Worm (Caenorhabditis elegans) whole organism, early embryonic: Measurements from ENCODE around the gene sao-1.

Source experiments
- B0310.2 ChIP-seq: sonication (generic microtip); optimal IDR thresholded peaks from 2 replicates; lab custom pipeline; 2016; ENCODE audit warnings: mild to moderate bottlenecking, missing genetic modification characterization, missing compliant biosample characterization
- F13C5.2 ChIP-seq: sonication (generic microtip); optimal IDR thresholded peaks from 2 replicates; lab custom pipeline; 2017; ENCODE audit warnings: mild to moderate bottlenecking, missing genetic modification characterization, inconsistent platforms, missing compliant biosample characterization
- aly-1 ChIP-seq: sonication (generic microtip); optimal IDR thresholded peaks from 2 replicates; lab custom pipeline; 2016; ENCODE audit warnings: missing genetic modification characterization, missing compliant biosample characterization
- ama-1 ChIP-seq: fragments of 150-350 bp; optimal IDR thresholded peaks from 2 replicates; lab custom pipeline; 2014
- ceh-13 ChIP-seq: fragments of 200-800 bp; sonication (Bioruptor generic); optimal IDR thresholded peaks from 2 replicates; lab custom pipeline; 2018; ENCODE audit warnings: mild to moderate bottlenecking, missing genetic modification characterization, missing compliant biosample characterization
- ceh-36 ChIP-seq: sonication (generic microtip); optimal IDR thresholded peaks from 2 replicates; lab custom pipeline; 2016; ENCODE audit warnings: missing genetic modification characterization, inconsistent platforms, missing compliant biosample characterization
- ets-7 ChIP-seq: sonication (generic microtip); optimal IDR thresholded peaks from 2 replicates; lab custom pipeline; 2016; ENCODE audit warnings: missing genotype, missing genetic modification characterization, missing compliant biosample characterization
- flt-1 ChIP-seq: fragments of 200-800 bp; sonication (Bioruptor generic); IDR thresholded peaks from 2 replicates; pipeline ENCODE4 v1.3.6; 2022; ENCODE audit warnings: missing genetic modification characterization, missing compliant biosample characterization
- hmbx-1 ChIP-seq: sonication (generic microtip); optimal IDR thresholded peaks from 2 replicates; lab custom pipeline; 2016; ENCODE audit warnings: mild to moderate bottlenecking, missing genetic modification characterization, missing compliant biosample characterization
- hmg-4 ChIP-seq: fragments of 200-800 bp; sonication (Bioruptor generic); optimal IDR thresholded peaks from 2 replicates; lab custom pipeline; 2018; ENCODE audit warnings: mild to moderate bottlenecking, missing genetic modification characterization, missing compliant biosample characterization
- hnd-1 ChIP-seq: sonication (generic microtip); optimal IDR thresholded peaks from 2 replicates; lab custom pipeline; 2016; ENCODE audit warnings: missing genetic modification characterization, missing compliant biosample characterization
- pes-1 ChIP-seq: fragments of 200-800 bp; sonication (Bioruptor generic); IDR thresholded peaks from 2 replicates; pipeline ENCODE4 v1.3.6; 2022; ENCODE audit warnings: missing genetic modification reagents, missing genetic modification characterization, missing compliant biosample characterization
- scrt-1 ChIP-seq: fragments of 200-800 bp; sonication (Bioruptor generic); IDR thresholded peaks from 2 replicates; pipeline ENCODE4 v1.3.6; 2022; ENCODE audit warnings: missing genetic modification characterization, missing compliant biosample characterization
- sea-1 ChIP-seq: fragments of 200-800 bp; sonication (Bioruptor generic); conservative IDR thresholded peaks from 2 replicates; pipeline ENCODE4 v1.3.6; 2022; ENCODE audit warnings: missing genetic modification characterization, missing compliant biosample characterization
- tbx-11 ChIP-seq: fragments of 200-800 bp; sonication (Bioruptor generic); IDR thresholded peaks from 2 replicates; pipeline ENCODE4 v1.3.6; 2022; ENCODE audit warnings: missing genetic modification characterization, missing compliant biosample characterization
- tbx-37 ChIP-seq: fragments of 200-800 bp; sonication (Bioruptor generic); conservative IDR thresholded peaks from 2 replicates; pipeline ENCODE4 v1.3.6; 2022; ENCODE audit warnings: missing genetic modification reagents, missing genetic modification characterization, missing compliant biosample characterization
- tra-4 ChIP-seq: sonication (generic microtip); optimal IDR thresholded peaks from 2 replicates; lab custom pipeline; 2017; ENCODE audit warnings: missing genetic modification characterization, missing compliant biosample characterization

The sao-1 gene

DNA sequence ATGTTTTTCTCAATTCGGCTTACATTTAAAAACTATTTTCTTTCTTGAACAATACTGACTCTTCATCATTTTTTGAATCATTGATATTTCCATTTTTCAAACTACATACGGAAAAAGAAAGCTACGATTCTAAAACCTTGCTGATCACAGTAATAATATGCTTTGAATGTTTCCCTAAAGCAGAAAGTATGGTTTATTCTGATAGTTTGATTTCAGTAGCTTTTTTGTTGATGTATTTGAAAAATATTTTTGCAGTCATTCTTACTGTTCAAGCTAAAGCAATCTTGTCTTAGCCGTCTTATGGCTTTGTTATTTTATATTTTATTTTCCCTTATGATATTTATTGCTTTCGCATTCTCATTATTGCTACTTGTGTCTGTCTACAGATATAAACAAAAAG lies 34.2 kb upstream of the sao-1 start, which contains the start of gene srxa-13:
Gene srxa-13 (plus strand): TSS at position 301 of the 400 bp plus-strand sequence.
- TF ChIP-seq hnd-1 (tag; lab: Kevin White, UChicago) (no peak), flt-1 (GFP tag; lab: Robert Waterston, UW) (no peak), ets-7 (no peak), tra-4 (no peak), tbx-37 (no peak), tbx-11 (GFP tag; lab: Robert Waterston, UW) (no peak), F13C5.2 (tag; lab: Kevin White, UChicago) (no peak), aly-1 (no peak), ceh-36 (no peak), scrt-1 (GFP tag; lab: Robert Waterston, UW) (no peak)

DNA sequence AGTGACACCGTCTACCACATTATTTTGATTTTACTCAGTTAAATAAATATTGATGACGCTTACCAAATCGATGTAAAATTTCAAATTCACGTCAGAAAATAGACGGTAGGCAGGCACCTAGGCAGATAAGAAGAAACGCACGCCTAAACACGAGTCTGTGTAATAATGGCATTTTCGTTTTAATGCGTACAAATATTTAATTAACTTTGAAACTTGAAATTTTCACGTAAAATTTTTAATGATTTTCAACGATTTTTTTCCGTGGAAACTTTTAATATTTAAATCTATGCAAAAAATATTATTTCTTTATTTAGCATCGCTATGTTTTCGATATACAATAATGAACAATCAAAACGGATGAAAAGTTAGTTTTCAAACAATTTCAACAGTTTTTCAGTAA lies 32.5 kb upstream of the sao-1 start, which contains the start of gene C06B3.16:
Gene C06B3.16 (plus strand): TSS at position 301 of the 400 bp plus-strand sequence.
- TF ChIP-seq hnd-1 (tag; lab: Kevin White, UChicago) (no peak), F13C5.2 (tag; lab: Kevin White, UChicago) (no peak), scrt-1 (GFP tag; lab: Robert Waterston, UW) (no peak), tbx-37 (no peak)

DNA sequence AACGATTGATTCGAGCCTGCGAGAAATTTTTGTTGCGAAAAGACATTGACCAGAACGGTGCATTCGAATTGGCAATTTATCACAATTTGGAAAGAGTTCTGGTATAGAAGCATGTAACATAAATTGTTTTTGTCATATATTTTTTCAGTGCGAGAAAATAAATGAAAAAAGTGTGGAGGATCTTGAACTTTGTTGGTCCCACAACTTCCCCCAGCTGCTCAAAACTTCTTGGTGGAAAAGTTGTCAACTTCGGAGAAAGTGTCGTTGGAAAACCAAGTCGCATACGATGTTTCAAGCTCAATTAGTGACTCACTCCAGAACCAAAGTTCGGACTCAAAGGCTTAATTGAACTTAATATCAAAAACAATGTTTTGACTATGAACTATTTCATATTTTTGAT lies 31.8 kb upstream of the sao-1 start:
- no peak for TF ChIP-seq hmg-4 (GFP tag; lab: Kevin White, UChicago)
- TF ChIP-seq tbx-11 (GFP tag; lab: Robert Waterston, UW): no peak
- TF ChIP-seq aly-1: no peak
- TF ChIP-seq F13C5.2 (tag; lab: Kevin White, UChicago): no peak

DNA sequence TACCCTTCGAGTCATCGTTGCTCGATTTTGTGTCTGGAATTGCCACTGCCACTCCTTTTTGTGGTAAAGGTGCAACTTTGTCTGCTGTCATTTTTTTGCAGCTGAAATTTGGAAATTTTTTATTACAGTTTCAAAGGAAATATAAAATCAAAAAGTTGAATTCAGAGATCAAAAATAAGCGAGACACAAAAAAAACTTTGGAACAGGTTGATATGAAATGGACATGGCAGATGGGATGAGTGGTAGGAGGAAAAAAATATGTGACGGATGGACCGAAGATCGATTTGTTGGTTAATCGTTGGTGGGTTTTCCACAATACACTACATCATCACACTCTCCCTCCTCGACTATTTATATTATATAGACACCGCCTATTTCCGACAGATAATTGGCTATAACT lies 29.2 kb upstream of the sao-1 start, which contains the start of gene R10D12.1:
Gene R10D12.1 (minus strand): TSS at position 101 of the 400 bp plus-strand sequence.
- TF ChIP-seq ama-1 (lab: Kevin White, UChicago) (no peak), B0310.2 (tag; lab: Kevin White, UChicago) (no peak), tbx-37 (no peak), ceh-13 (no peak), sea-1 (GFP tag; lab: Robert Waterston, UW) (no peak), hmbx-1 (no peak), ets-7 (no peak), hmg-4 (GFP tag; lab: Kevin White, UChicago) (no peak), hnd-1 (tag; lab: Kevin White, UChicago) (no peak), scrt-1 (GFP tag; lab: Robert Waterston, UW) (no peak), aly-1 (no peak), pes-1 (GFP tag; lab: Robert Waterston, UW) (no peak)

DNA sequence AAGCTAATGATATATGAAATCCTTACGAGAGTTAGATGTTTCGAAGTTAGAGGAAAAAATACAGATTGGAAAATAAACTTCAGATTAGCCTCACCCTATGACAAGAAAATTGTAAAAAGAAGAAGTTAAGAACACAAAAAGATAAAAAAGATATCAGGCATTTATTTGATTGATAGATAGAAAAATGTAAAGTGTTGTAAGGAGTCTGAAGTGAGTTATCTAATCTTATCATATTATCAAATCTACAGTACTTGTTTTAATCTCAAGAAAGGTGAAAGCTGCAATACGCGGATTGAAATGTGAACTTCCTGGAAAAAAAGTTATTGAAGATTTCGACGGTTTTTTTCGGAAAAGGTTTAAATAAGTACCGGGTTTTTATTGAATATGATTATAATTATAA lies 28.3 kb upstream of the sao-1 start:
- TF ChIP-seq B0310.2 (tag; lab: Kevin White, UChicago) (no peak), ets-7 (no peak), tbx-11 (GFP tag; lab: Robert Waterston, UW) (no peak), hnd-1 (tag; lab: Kevin White, UChicago) (no peak), scrt-1 (GFP tag; lab: Robert Waterston, UW) (no peak), ceh-13 (no peak), tbx-37 (no peak), hmbx-1 (no peak), pes-1 (GFP tag; lab: Robert Waterston, UW) (no peak), aly-1 (no peak), sea-1 (GFP tag; lab: Robert Waterston, UW) (no peak), ama-1 (lab: Kevin White, UChicago) (no peak), F13C5.2 (tag; lab: Kevin White, UChicago) (no peak), ceh-36 (no peak), flt-1 (GFP tag; lab: Robert Waterston, UW) (no peak), tra-4 (no peak), hmg-4 (GFP tag; lab: Kevin White, UChicago) (no peak)

DNA sequence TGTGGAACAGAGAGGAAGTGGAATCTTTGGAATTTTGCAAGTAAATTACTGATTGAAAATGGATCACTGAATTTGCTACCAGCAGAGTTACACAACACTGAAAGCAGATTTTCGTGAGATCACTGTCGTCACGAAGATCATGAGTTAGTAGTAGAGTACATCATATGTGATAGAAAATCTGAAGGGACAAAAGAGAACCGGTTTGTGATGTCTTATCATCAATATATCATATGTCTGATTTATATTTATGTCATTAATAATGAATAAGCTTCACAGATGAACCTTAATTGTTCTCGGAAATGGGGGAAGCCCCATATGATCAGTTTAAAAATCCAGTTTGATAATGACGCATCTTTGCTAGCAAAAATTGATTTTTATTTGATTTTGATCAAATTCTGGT lies 27.7 kb upstream of the sao-1 start:
- TF ChIP-seq ama-1 (lab: Kevin White, UChicago) (no peak), ets-7 (no peak), scrt-1 (GFP tag; lab: Robert Waterston, UW) (no peak), B0310.2 (tag; lab: Kevin White, UChicago) (no peak), sea-1 (GFP tag; lab: Robert Waterston, UW) (no peak), pes-1 (GFP tag; lab: Robert Waterston, UW) (no peak), ceh-13 (no peak), hnd-1 (tag; lab: Kevin White, UChicago) (no peak), hmg-4 (GFP tag; lab: Kevin White, UChicago) (no peak), hmbx-1 (no peak), aly-1 (no peak), tra-4 (no peak), tbx-37 (no peak), ceh-36 (no peak), F13C5.2 (tag; lab: Kevin White, UChicago) (no peak), tbx-11 (GFP tag; lab: Robert Waterston, UW) (no peak)

DNA sequence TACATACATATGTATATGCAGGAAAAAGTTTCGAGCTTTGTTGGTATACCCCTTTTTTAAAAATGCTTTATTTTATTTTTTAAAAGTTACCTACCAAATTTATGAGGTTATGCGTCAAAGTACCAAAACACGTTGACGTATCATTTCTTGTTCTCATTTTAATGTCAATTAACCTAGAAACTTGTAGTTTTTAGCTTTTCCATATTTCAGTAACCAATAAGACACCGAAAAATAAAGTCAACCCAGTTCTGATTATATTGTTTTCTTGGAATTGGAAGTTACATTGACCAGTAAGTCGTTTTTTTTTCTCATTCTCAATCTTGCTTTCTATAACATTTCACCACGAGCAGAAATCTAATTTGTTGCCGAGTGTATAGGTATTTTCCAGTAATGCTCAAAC lies 26.9 kb upstream of the sao-1 start, which contains the start of gene srw-145:
Gene srw-145 (plus strand): TSS at position 301 of the 400 bp plus-strand sequence.
- TF ChIP-seq ceh-13: no peak
- TF ChIP-seq tbx-37: no peak
- TF ChIP-seq sea-1 (GFP tag; lab: Robert Waterston, UW): no peak
- TF ChIP-seq F13C5.2 (tag; lab: Kevin White, UChicago): no peak
- no peak for TF ChIP-seq tbx-11 (GFP tag; lab: Robert Waterston, UW)
- TF ChIP-seq hnd-1 (tag; lab: Kevin White, UChicago): no peak
- no peak for TF ChIP-seq ceh-36
- no peak for TF ChIP-seq tra-4
- TF ChIP-seq pes-1 (GFP tag; lab: Robert Waterston, UW): no peak
- TF ChIP-seq scrt-1 (GFP tag; lab: Robert Waterston, UW): no peak
- TF ChIP-seq aly-1: no peak
- no peak for TF ChIP-seq hmg-4 (GFP tag; lab: Kevin White, UChicago)
- TF ChIP-seq flt-1 (GFP tag; lab: Robert Waterston, UW): no peak
- TF ChIP-seq ama-1 (lab: Kevin White, UChicago): no peak
- TF ChIP-seq B0310.2 (tag; lab: Kevin White, UChicago): no peak
- no peak for TF ChIP-seq ets-7
- no peak for TF ChIP-seq hmbx-1

DNA sequence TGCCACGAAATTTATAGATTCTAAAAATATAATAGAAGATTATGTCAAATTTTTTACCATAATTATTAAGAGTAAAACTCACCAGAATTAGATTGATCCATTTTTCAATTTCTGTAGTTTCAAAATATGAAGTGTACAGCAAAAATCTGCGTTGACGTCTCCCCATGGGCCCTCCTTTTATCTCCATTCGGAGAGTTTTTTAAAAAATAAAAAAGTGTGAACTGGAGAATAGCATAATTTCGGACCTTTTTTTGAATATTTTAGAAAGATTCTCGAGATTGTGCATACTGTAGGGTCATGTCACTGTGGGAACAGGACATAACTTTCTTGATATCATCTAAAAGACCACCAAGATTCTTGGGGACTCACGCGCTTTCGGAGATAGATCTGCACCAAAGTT lies 21.6 kb upstream of the sao-1 start, which contains the start of gene dpr-1:
Gene dpr-1 (minus strand): TSS at position 101 of the 400 bp plus-strand sequence.
- TF ChIP-seq F13C5.2 (tag; lab: Kevin White, UChicago) (no peak), tbx-37 (no peak), ets-7 (no peak), flt-1 (GFP tag; lab: Robert Waterston, UW) (no peak)
